Worm (Caenorhabditis elegans) whole organism, early embryonic: ENCODE results near the gene C16B8.3.

Source experiments
- F13C5.2 ChIP-seq: sonication (generic microtip); optimal IDR thresholded peaks from 2 replicates; lab custom pipeline; 2017; ENCODE audit warnings: mild to moderate bottlenecking, missing genetic modification characterization, inconsistent platforms, missing compliant biosample characterization
- aly-1 ChIP-seq: sonication (generic microtip); optimal IDR thresholded peaks from 2 replicates; lab custom pipeline; 2016; ENCODE audit warnings: missing genetic modification characterization, missing compliant biosample characterization
- ama-1 ChIP-seq: fragments of 150-350 bp; optimal IDR thresholded peaks from 2 replicates; lab custom pipeline; 2014
- ceh-36 ChIP-seq: sonication (generic microtip); optimal IDR thresholded peaks from 2 replicates; lab custom pipeline; 2016; ENCODE audit warnings: missing genetic modification characterization, inconsistent platforms, missing compliant biosample characterization
- ets-7 ChIP-seq: sonication (generic microtip); optimal IDR thresholded peaks from 2 replicates; lab custom pipeline; 2016; ENCODE audit warnings: missing genotype, missing genetic modification characterization, missing compliant biosample characterization
- hmbx-1 ChIP-seq: sonication (generic microtip); optimal IDR thresholded peaks from 2 replicates; lab custom pipeline; 2016; ENCODE audit warnings: mild to moderate bottlenecking, missing genetic modification characterization, missing compliant biosample characterization
- hmg-4 ChIP-seq: fragments of 200-800 bp; sonication (Bioruptor generic); optimal IDR thresholded peaks from 2 replicates; lab custom pipeline; 2018; ENCODE audit warnings: mild to moderate bottlenecking, missing genetic modification characterization, missing compliant biosample characterization
- hnd-1 ChIP-seq: sonication (generic microtip); optimal IDR thresholded peaks from 2 replicates; lab custom pipeline; 2016; ENCODE audit warnings: missing genetic modification characterization, missing compliant biosample characterization
- pes-1 ChIP-seq: fragments of 200-800 bp; sonication (Bioruptor generic); IDR thresholded peaks from 2 replicates; pipeline ENCODE4 v1.3.6; 2022; ENCODE audit warnings: missing genetic modification reagents, missing genetic modification characterization, missing compliant biosample characterization
- sea-1 ChIP-seq: fragments of 200-800 bp; sonication (Bioruptor generic); conservative IDR thresholded peaks from 2 replicates; pipeline ENCODE4 v1.3.6; 2022; ENCODE audit warnings: missing genetic modification characterization, missing compliant biosample characterization
- tbx-11 ChIP-seq: fragments of 200-800 bp; sonication (Bioruptor generic); IDR thresholded peaks from 2 replicates; pipeline ENCODE4 v1.3.6; 2022; ENCODE audit warnings: missing genetic modification characterization, missing compliant biosample characterization
- tbx-37 ChIP-seq: fragments of 200-800 bp; sonication (Bioruptor generic); conservative IDR thresholded peaks from 2 replicates; pipeline ENCODE4 v1.3.6; 2022; ENCODE audit warnings: missing genetic modification reagents, missing genetic modification characterization, missing compliant biosample characterization

- TF ChIP-seq hmg-4 (GFP tag; lab: Kevin White, UChicago): no peak
- TF ChIP-seq tbx-37 (GFP tag; lab: Robert Waterston, UW): no peak
- no peak for TF ChIP-seq hnd-1
- TF ChIP-seq ama-1 (lab: Kevin White, UChicago): no peak
- TF ChIP-seq F13C5.2 (tag; lab: Kevin White, UChicago): no peak
- no peak for TF ChIP-seq ets-7 (tag; lab: Kevin White, UChicago)
- no peak for TF ChIP-seq pes-1 (GFP tag; lab: Robert Waterston, UW)
- TF ChIP-seq aly-1 (tag; lab: Kevin White, UChicago): no peak
- TF ChIP-seq ceh-36 (tag; lab: Kevin White, UChicago): no peak
- no peak for TF ChIP-seq hmbx-1
- TF ChIP-seq sea-1 (GFP tag; lab: Robert Waterston, UW): no peak
- TF ChIP-seq tbx-11 (GFP tag; lab: Robert Waterston, UW): no peak
These were observed 8.3 kb upstream of the C16B8.3 start for ce11 chrX:3976755-3977154.
